Fruit fly (Drosophila melanogaster) whole organism, prepupa: ENCODE data around the gene CG4098.

Experiments used
- Blimp-1 ChIP-seq: fragments of 200-800 bp; sonication (Bioruptor generic); optimal IDR thresholded peaks from 3 replicates; lab custom pipeline; 2017; ENCODE audit warnings: missing biosample characterization, missing genetic modification characterization, mild to moderate bottlenecking, moderate library complexity, missing genetic modification reagents
- CG10631 ChIP-seq: fragments of 200-800 bp; sonication (Bioruptor generic); optimal IDR thresholded peaks from 2 replicates; lab custom pipeline; 2016; ENCODE audit warnings: missing biosample characterization, missing genetic modification characterization
- CG10669 ChIP-seq: fragments of 200-800 bp; sonication (Bioruptor generic); optimal IDR thresholded peaks from 3 replicates; lab custom pipeline; 2018; ENCODE audit warnings: missing biosample characterization, mild to moderate bottlenecking, missing genetic modification characterization, moderate library complexity
- CG11294 ChIP-seq: fragments of 200-800 bp; sonication (Bioruptor generic); IDR thresholded peaks from 2 replicates; pipeline ENCODE4 v1.3.6; 2022; ENCODE audit warnings: missing biosample characterization, missing genetic modification characterization
- CG11762 ChIP-seq: fragments of 200-800 bp; sonication (Bioruptor generic); optimal IDR thresholded peaks from 3 replicates; lab custom pipeline; 2016; ENCODE audit warnings: missing biosample characterization, missing genetic modification characterization; ENCODE audit not compliant: insufficient read depth
- CG15336 ChIP-seq: fragments of 200-800 bp; sonication (Bioruptor generic); IDR thresholded peaks from 2 replicates; pipeline ENCODE4 v1.3.6; 2022; ENCODE audit warnings: missing biosample characterization, missing genetic modification characterization
- CG1621 ChIP-seq: fragments of 200-800 bp; sonication (Bioruptor generic); optimal IDR thresholded peaks from 3 replicates; lab custom pipeline; 2018; ENCODE audit warnings: missing biosample characterization, mild to moderate bottlenecking, missing genetic modification characterization
- CG3032 ChIP-seq: fragments of 200-800 bp; optimal IDR thresholded peaks from 2 replicates; lab custom pipeline; 2019; ENCODE audit warnings: missing biosample characterization, mild to moderate bottlenecking, missing genetic modification characterization, moderate library complexity
- CG31627 ChIP-seq: fragments of 200-800 bp; sonication (Bioruptor generic); optimal IDR thresholded peaks from 3 replicates; lab custom pipeline; 2016; ENCODE audit warnings: missing biosample characterization, missing genetic modification characterization
- CG32006 ChIP-seq: fragments of 200-800 bp; sonication (Bioruptor generic); optimal IDR thresholded peaks from 3 replicates; lab custom pipeline; 2017; ENCODE audit warnings: missing biosample characterization, mild to moderate bottlenecking, missing genetic modification characterization
- CG3919 ChIP-seq: fragments of 200-800 bp; sonication (Bioruptor generic); optimal IDR thresholded peaks from 3 replicates; lab custom pipeline; 2016; ENCODE audit warnings: missing biosample characterization, missing genetic modification characterization
- CG4318 ChIP-seq: fragments of 200-800 bp; sonication (Bioruptor generic); optimal IDR thresholded peaks from 3 replicates; lab custom pipeline; 2017; ENCODE audit warnings: missing biosample characterization, mild to moderate bottlenecking, missing genetic modification characterization
- CG6163 ChIP-seq: fragments of 200-800 bp; sonication (Bioruptor generic); IDR thresholded peaks from 3 replicates; pipeline ENCODE4 v1.3.6; 2022; ENCODE audit warnings: missing biosample characterization, missing genetic modification characterization
- CG6808 ChIP-seq: fragments of 200-800 bp; sonication (Bioruptor generic); optimal IDR thresholded peaks from 3 replicates; lab custom pipeline; 2017; ENCODE audit warnings: missing biosample characterization, missing genetic modification characterization, mild to moderate bottlenecking, moderate library complexity, missing genetic modification reagents
- CG6854 ChIP-seq: fragments of 200-800 bp; sonication (Bioruptor generic); optimal IDR thresholded peaks from 2 replicates; lab custom pipeline; 2017; ENCODE audit warnings: missing biosample characterization, mild to moderate bottlenecking, missing genetic modification characterization
- CG8119 ChIP-seq: fragments of 200-800 bp; sonication (Bioruptor generic); IDR thresholded peaks from 3 replicates; pipeline ENCODE4 v1.3.6; 2022; ENCODE audit warnings: missing biosample characterization, missing genetic modification characterization
- CG8319 ChIP-seq: fragments of 200-800 bp; sonication (Bioruptor generic); optimal IDR thresholded peaks from 3 replicates; lab custom pipeline; 2016; ENCODE audit warnings: missing biosample characterization, missing genetic modification characterization
- CG8632 ChIP-seq: fragments of 200-800 bp; sonication (Bioruptor generic); optimal IDR thresholded peaks from 3 replicates; lab custom pipeline; 2016; ENCODE audit warnings: missing biosample characterization, missing genetic modification characterization
- CG9139 ChIP-seq: fragments of 200-800 bp; sonication (Bioruptor generic); optimal IDR thresholded peaks from 3 replicates; lab custom pipeline; 2017; ENCODE audit warnings: missing biosample characterization, mild to moderate bottlenecking, missing genetic modification characterization
- Eip93F ChIP-seq: fragments of 200-800 bp; sonication (Bioruptor generic); optimal IDR thresholded peaks from 2 replicates; lab custom pipeline; 2016; ENCODE audit warnings: missing biosample characterization, mild to moderate bottlenecking, missing genetic modification characterization
- Ets96B ChIP-seq: fragments of 200-800 bp; optimal IDR thresholded peaks from 2 replicates; lab custom pipeline; 2019; ENCODE audit warnings: missing biosample characterization, mild to moderate bottlenecking, missing genetic modification characterization, moderate library complexity
- Gug ChIP-seq: fragments of 200-800 bp; sonication (Bioruptor generic); IDR thresholded peaks from 2 replicates; pipeline ENCODE4 v1.3.6; 2022; ENCODE audit warnings: missing biosample characterization, missing genetic modification characterization
- Hr39 ChIP-seq: fragments of 200-800 bp; sonication (Bioruptor generic); optimal IDR thresholded peaks from 2 replicates; lab custom pipeline; 2016; ENCODE audit warnings: missing biosample characterization, missing genetic modification characterization
- Hr4 ChIP-seq: fragments of 200-800 bp; sonication (Bioruptor generic); optimal IDR thresholded peaks from 3 replicates; lab custom pipeline; 2016; ENCODE audit warnings: missing biosample characterization, missing genetic modification characterization
- Met ChIP-seq: fragments of 200-800 bp; sonication (Bioruptor generic); optimal IDR thresholded peaks from 3 replicates; lab custom pipeline; 2016; ENCODE audit warnings: missing biosample characterization, missing genetic modification characterization
- OdsH ChIP-seq: fragments of 200-800 bp; sonication (Bioruptor generic); optimal IDR thresholded peaks from 3 replicates; lab custom pipeline; 2016; ENCODE audit warnings: missing biosample characterization, missing genetic modification characterization
- Smox ChIP-seq: fragments of 200-800 bp; sonication (Bioruptor generic); optimal IDR thresholded peaks from 3 replicates; lab custom pipeline; 2016; ENCODE audit warnings: missing biosample characterization, missing genetic modification characterization
- Sox102F ChIP-seq: fragments of 200-800 bp; sonication (Bioruptor generic); optimal IDR thresholded peaks from 2 replicates; lab custom pipeline; 2016; ENCODE audit warnings: missing biosample characterization, mild to moderate bottlenecking, missing genetic modification characterization
- Sox15 ChIP-seq: fragments of 200-800 bp; sonication (Bioruptor generic); optimal IDR thresholded peaks from 3 replicates; lab custom pipeline; 2016; ENCODE audit warnings: missing biosample characterization, missing genetic modification characterization
- achi ChIP-seq: fragments of 200-800 bp; sonication (Bioruptor generic); optimal IDR thresholded peaks from 3 replicates; lab custom pipeline; 2016; ENCODE audit warnings: missing biosample characterization, missing genetic modification characterization
- acj6 ChIP-seq: fragments of 200-800 bp; sonication (Bioruptor generic); optimal IDR thresholded peaks from 3 replicates; lab custom pipeline; 2016; ENCODE audit warnings: missing biosample characterization, missing genetic modification characterization
- dsx ChIP-seq: fragments of 200-800 bp; optimal IDR thresholded peaks from 3 replicates; lab custom pipeline; 2019; ENCODE audit warnings: missing biosample characterization, mild to moderate bottlenecking, missing genetic modification characterization, moderate library complexity; ENCODE audit not compliant: poor library complexity, severe bottlenecking
- eg ChIP-seq: fragments of 200-800 bp; sonication (Bioruptor generic); IDR thresholded peaks from 3 replicates; pipeline ENCODE4 v1.3.6; 2022; ENCODE audit warnings: missing biosample characterization, missing genetic modification characterization
- esn ChIP-seq: fragments of 200-800 bp; sonication (Bioruptor generic); optimal IDR thresholded peaks from 2 replicates; lab custom pipeline; 2016; ENCODE audit warnings: missing biosample characterization, mild to moderate bottlenecking, missing genetic modification characterization, moderate library complexity
- fd59A ChIP-seq: fragments of 200-800 bp; sonication (Bioruptor generic); optimal IDR thresholded peaks from 2 replicates; lab custom pipeline; 2017; ENCODE audit warnings: missing biosample characterization, mild to moderate bottlenecking, missing genetic modification characterization, missing genetic modification reagents
- fd85E ChIP-seq: fragments of 200-800 bp; sonication (Bioruptor generic); optimal IDR thresholded peaks from 3 replicates; lab custom pipeline; 2016; ENCODE audit warnings: missing biosample characterization, missing genetic modification characterization
- fkh ChIP-seq: fragments of 200-800 bp; sonication (Bioruptor generic); optimal IDR thresholded peaks from 3 replicates; lab custom pipeline; 2017; ENCODE audit warnings: missing biosample characterization, mild to moderate bottlenecking, missing genetic modification characterization, moderate library complexity
- lz ChIP-seq: fragments of 200-800 bp; sonication (Bioruptor generic); optimal IDR thresholded peaks from 3 replicates; lab custom pipeline; 2016; ENCODE audit warnings: missing biosample characterization, missing genetic modification characterization
- pdm3 ChIP-seq: fragments of 200-800 bp; sonication (Bioruptor generic); optimal IDR thresholded peaks from 3 replicates; lab custom pipeline; 2016; ENCODE audit warnings: missing biosample characterization, missing genetic modification characterization
- salr ChIP-seq, 2 experiments: fragments of 200-800 bp; sonication (Bioruptor generic); optimal IDR thresholded peaks; 3 replicates each; lab custom pipeline; 2016 to 2018; ENCODE audit warnings: missing biosample characterization in 2 of 2, missing genetic modification characterization in 2 of 2, mild to moderate bottlenecking in 1 of 2
- spab ChIP-seq: fragments of 200-800 bp; sonication (Bioruptor generic); optimal IDR thresholded peaks from 2 replicates; lab custom pipeline; 2017; ENCODE audit warnings: missing biosample characterization, mild to moderate bottlenecking, missing genetic modification characterization, missing genetic modification reagents
- ss ChIP-seq, 2 experiments: fragments of 200-800 bp; sonication (Bioruptor generic); optimal IDR thresholded peaks; 2 replicates in 1 of 2; 3 replicates in 1 of 2; lab custom pipeline; 2017 to 2018; ENCODE audit warnings: mild to moderate bottlenecking in 2 of 2, missing biosample characterization in 2 of 2, missing genetic modification characterization in 2 of 2, moderate library complexity in 1 of 2
- svp ChIP-seq: fragments of 200-800 bp; sonication (Bioruptor generic); peaks from one replicate; lab custom pipeline; 2016; ENCODE audit warnings: missing biosample characterization, missing genetic modification characterization
- topi ChIP-seq: fragments of 200-800 bp; sonication (Bioruptor generic); optimal IDR thresholded peaks from 3 replicates; lab custom pipeline; 2016; ENCODE audit warnings: missing biosample characterization, missing genetic modification characterization
- vri ChIP-seq: fragments of 200-800 bp; sonication (Bioruptor generic); optimal IDR thresholded peaks from 3 replicates; lab custom pipeline; 2016; ENCODE audit warnings: missing biosample characterization, mild to moderate bottlenecking, missing genetic modification characterization

CG4098 gene

dm6 chr3L:16645323-16645982, 36.3 kb upstream of the CG4098 start:
- TF ChIP-seq CG1621 (tag; lab: Kevin White, UChicago) (no peak), CG10631 (GFP tag; lab: Kevin White, UChicago) (no peak), Blimp-1 (GFP tag; lab: Kevin White, UChicago) (no peak), fd59A (GFP tag; lab: Kevin White, UChicago) (no peak), Eip93F (no peak), acj6 (GFP tag; lab: Kevin White, UChicago) (no peak), Ets96B (no peak), achi (GFP tag; lab: Kevin White, UChicago) (no peak), CG11762 (GFP tag; lab: Kevin White, UChicago) (no peak), lz (GFP tag; lab: Kevin White, UChicago) (no peak), CG3919 (GFP tag; lab: Kevin White, UChicago) (no peak), topi (no peak), Sox102F (GFP tag; lab: Kevin White, UChicago) (no peak), Sox15 (no peak), CG9139 (GFP tag; lab: Kevin White, UChicago) (no peak), svp (GFP tag; lab: Kevin White, UChicago) (no peak), Hr4 (GFP tag; lab: Kevin White, UChicago) (no peak), Smox (GFP tag; lab: Kevin White, UChicago) (no peak)

dm6 chr3L:16644505-16644904, 35.4 kb upstream of the CG4098 start:
- TF ChIP-seq Sox102F (GFP tag; lab: Kevin White, UChicago) (no peak), CG6808 (GFP tag; lab: Kevin White, UChicago) (no peak), svp (GFP tag; lab: Kevin White, UChicago) (peak; percentile 67), fkh (GFP tag; lab: Kevin White, UChicago) (peak; percentile 4)
- TF ChIP-seq, all 60 proteins: peak for 2

- TF ChIP-seq dsx (GFP tag; lab: Kevin White, UChicago) (no peak), Ets96B (peak; percentile 39), CG1621 (tag; lab: Kevin White, UChicago) (no peak), esn (peak; percentile 24), CG11294 (GFP tag; lab: Robert Waterston, UW) (peak; percentile 46; the same call in 1 of the 2 replicates), CG31627 (GFP tag; lab: Kevin White, UChicago) (no peak), CG3919 (GFP tag; lab: Kevin White, UChicago) (peak; percentile 71), topi (no peak), CG6808 (GFP tag; lab: Kevin White, UChicago) (peak; percentile 9), Gug (GFP tag; lab: Robert Waterston, UW) (peak; percentile 48), Met (GFP tag; lab: Kevin White, UChicago) (no peak), vri (no peak), CG8119 (GFP tag; lab: Robert Waterston, UW) (peak; percentile 78), ss (GFP tag; optimal IDR thresholded peaks at IDR 0.05; lab: Kevin White, UChicago) (no peak), CG10669 (GFP tag; lab: Kevin White, UChicago) (peak; percentile 53), spab (GFP tag; lab: Kevin White, UChicago) (peak; percentile 49), lz (GFP tag; lab: Kevin White, UChicago) (no peak), Hr39 (no peak), CG6854 (GFP tag; lab: Kevin White, UChicago) (no peak), pdm3 (GFP tag; lab: Kevin White, UChicago) (peak; percentile 41), CG3032 (tag; lab: Kevin White, UChicago) (peak; percentile 19), CG8319 (GFP tag; lab: Kevin White, UChicago) (peak; percentile 5), CG6163 (GFP tag; lab: Robert Waterston, UW) (peak; percentile 30; the same call in 1 of the 3 replicates), Eip93F (no peak), CG8632 (no peak), salr (GFP tag; optimal IDR thresholded peaks at IDR 0.05; lab: Kevin White, UChicago) (peak in 1 of 2 experiments; percentile 34), CG9139 (GFP tag; lab: Kevin White, UChicago) (no peak), eg (peak; percentile 72), Hr4 (GFP tag; lab: Kevin White, UChicago) (peak; percentile 85), Blimp-1 (GFP tag; lab: Kevin White, UChicago) (no peak), CG4318 (peak; percentile 84), CG32006 (GFP tag; lab: Kevin White, UChicago) (peak; percentile 86), CG15336 (GFP tag; lab: Robert Waterston, UW) (peak; percentile 78), fd85E (no peak), Smox (GFP tag; lab: Kevin White, UChicago) (no peak), OdsH (GFP tag; lab: Kevin White, UChicago) (peak; percentile 26)
These were observed 33.8 kb upstream of the CG4098 start for dm6 chr3L:16642954-16643353.
